Worm (Caenorhabditis elegans): Measurements from ENCODE around the gene F19G12.1.

DNA sequence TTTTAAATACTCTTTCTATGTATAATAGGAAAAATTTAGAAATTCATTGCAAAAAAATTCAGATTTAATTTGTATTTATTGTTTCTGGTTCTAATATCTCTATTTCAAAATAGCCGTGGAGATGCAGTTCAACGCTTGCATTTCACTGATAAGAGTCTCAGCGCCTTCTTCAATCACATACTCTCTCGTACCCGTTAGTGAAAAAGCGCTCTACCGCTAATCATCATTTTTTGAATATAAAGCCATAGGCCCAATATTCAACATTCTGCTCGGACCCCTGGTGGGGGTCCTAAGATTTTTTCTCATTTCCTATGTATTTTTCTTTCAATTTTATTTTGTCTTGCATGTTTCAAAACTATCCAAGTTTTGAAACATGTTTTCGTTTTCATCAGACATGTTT lies 10.3 kb upstream of the F19G12.1 start:
- TF ChIP-seq zag-1 (tag; optimal IDR thresholded peaks at IDR 0.05), result no peak
- TF ChIP-seq unc-62 (GFP tag; optimal IDR thresholded peaks at IDR 0.05), result no peak
- no peak for TF ChIP-seq fos-1 (tag; optimal IDR thresholded peaks at IDR 0.05)
- no peak for TF ChIP-seq peb-1 (tag; optimal IDR thresholded peaks at IDR 0.05)
